Worm (Caenorhabditis elegans) whole organism, early embryonic: ENCODE data around the gene C16D9.3.

Experiments used
- B0310.2 ChIP-seq: sonication (generic microtip); optimal IDR thresholded peaks from 2 replicates; lab custom pipeline; 2016; ENCODE audit warnings: mild to moderate bottlenecking, missing genetic modification characterization, missing compliant biosample characterization
- F13C5.2 ChIP-seq: sonication (generic microtip); optimal IDR thresholded peaks from 2 replicates; lab custom pipeline; 2017; ENCODE audit warnings: mild to moderate bottlenecking, missing genetic modification characterization, inconsistent platforms, missing compliant biosample characterization
- aly-1 ChIP-seq: sonication (generic microtip); optimal IDR thresholded peaks from 2 replicates; lab custom pipeline; 2016; ENCODE audit warnings: missing genetic modification characterization, missing compliant biosample characterization
- ama-1 ChIP-seq: fragments of 150-350 bp; optimal IDR thresholded peaks from 2 replicates; lab custom pipeline; 2014
- ceh-13 ChIP-seq: fragments of 200-800 bp; sonication (Bioruptor generic); optimal IDR thresholded peaks from 2 replicates; lab custom pipeline; 2018; ENCODE audit warnings: mild to moderate bottlenecking, missing genetic modification characterization, missing compliant biosample characterization
- ceh-36 ChIP-seq: sonication (generic microtip); optimal IDR thresholded peaks from 2 replicates; lab custom pipeline; 2016; ENCODE audit warnings: missing genetic modification characterization, inconsistent platforms, missing compliant biosample characterization
- ets-7 ChIP-seq: sonication (generic microtip); optimal IDR thresholded peaks from 2 replicates; lab custom pipeline; 2016; ENCODE audit warnings: missing genotype, missing genetic modification characterization, missing compliant biosample characterization
- flt-1 ChIP-seq: fragments of 200-800 bp; sonication (Bioruptor generic); IDR thresholded peaks from 2 replicates; pipeline ENCODE4 v1.3.6; 2022; ENCODE audit warnings: missing genetic modification characterization, missing compliant biosample characterization
- hmbx-1 ChIP-seq: sonication (generic microtip); optimal IDR thresholded peaks from 2 replicates; lab custom pipeline; 2016; ENCODE audit warnings: mild to moderate bottlenecking, missing genetic modification characterization, missing compliant biosample characterization
- hmg-4 ChIP-seq: fragments of 200-800 bp; sonication (Bioruptor generic); optimal IDR thresholded peaks from 2 replicates; lab custom pipeline; 2018; ENCODE audit warnings: mild to moderate bottlenecking, missing genetic modification characterization, missing compliant biosample characterization
- hnd-1 ChIP-seq: sonication (generic microtip); optimal IDR thresholded peaks from 2 replicates; lab custom pipeline; 2016; ENCODE audit warnings: missing genetic modification characterization, missing compliant biosample characterization
- pes-1 ChIP-seq: fragments of 200-800 bp; sonication (Bioruptor generic); IDR thresholded peaks from 2 replicates; pipeline ENCODE4 v1.3.6; 2022; ENCODE audit warnings: missing genetic modification reagents, missing genetic modification characterization, missing compliant biosample characterization
- scrt-1 ChIP-seq: fragments of 200-800 bp; sonication (Bioruptor generic); IDR thresholded peaks from 2 replicates; pipeline ENCODE4 v1.3.6; 2022; ENCODE audit warnings: missing genetic modification characterization, missing compliant biosample characterization
- sea-1 ChIP-seq: fragments of 200-800 bp; sonication (Bioruptor generic); conservative IDR thresholded peaks from 2 replicates; pipeline ENCODE4 v1.3.6; 2022; ENCODE audit warnings: missing genetic modification characterization, missing compliant biosample characterization
- tbx-11 ChIP-seq: fragments of 200-800 bp; sonication (Bioruptor generic); IDR thresholded peaks from 2 replicates; pipeline ENCODE4 v1.3.6; 2022; ENCODE audit warnings: missing genetic modification characterization, missing compliant biosample characterization
- tbx-37 ChIP-seq: fragments of 200-800 bp; sonication (Bioruptor generic); conservative IDR thresholded peaks from 2 replicates; pipeline ENCODE4 v1.3.6; 2022; ENCODE audit warnings: missing genetic modification reagents, missing genetic modification characterization, missing compliant biosample characterization
- tra-4 ChIP-seq: sonication (generic microtip); optimal IDR thresholded peaks from 2 replicates; lab custom pipeline; 2017; ENCODE audit warnings: missing genetic modification characterization, missing compliant biosample characterization

The C16D9.3 gene

ce11 chrV:8210527-8210926 is 29.3 kb downstream of the C16D9.3 start:
- TF ChIP-seq F13C5.2: no peak
- TF ChIP-seq hmg-4 (GFP tag; lab: Kevin White, UChicago): no peak
- no peak for TF ChIP-seq flt-1 (GFP tag; lab: Robert Waterston, UW)
- no peak for TF ChIP-seq sea-1 (GFP tag; lab: Robert Waterston, UW)

- TF ChIP-seq tra-4 (tag; lab: Kevin White, UChicago) (no peak), B0310.2 (tag; lab: Kevin White, UChicago) (no peak), hnd-1 (no peak), flt-1 (GFP tag; lab: Robert Waterston, UW) (no peak), sea-1 (GFP tag; lab: Robert Waterston, UW) (no peak), F13C5.2 (no peak), scrt-1 (no peak), tbx-37 (GFP tag; lab: Robert Waterston, UW) (no peak)
Observed at ce11 chrV:8206931-8207330, 32.9 kb downstream of the C16D9.3 start, which contains the start of gene timp-1. Gene timp-1, plus strand, starts transcription at chrV:8207235.

ce11 chrV:8203085-8203643 is 36.7 kb downstream of the C16D9.3 start, which contains the start of gene cest-17:
Gene cest-17, plus strand, starts transcription at chrV:8203332.
- no peak for TF ChIP-seq pes-1 (GFP tag; lab: Robert Waterston, UW)

DNA sequence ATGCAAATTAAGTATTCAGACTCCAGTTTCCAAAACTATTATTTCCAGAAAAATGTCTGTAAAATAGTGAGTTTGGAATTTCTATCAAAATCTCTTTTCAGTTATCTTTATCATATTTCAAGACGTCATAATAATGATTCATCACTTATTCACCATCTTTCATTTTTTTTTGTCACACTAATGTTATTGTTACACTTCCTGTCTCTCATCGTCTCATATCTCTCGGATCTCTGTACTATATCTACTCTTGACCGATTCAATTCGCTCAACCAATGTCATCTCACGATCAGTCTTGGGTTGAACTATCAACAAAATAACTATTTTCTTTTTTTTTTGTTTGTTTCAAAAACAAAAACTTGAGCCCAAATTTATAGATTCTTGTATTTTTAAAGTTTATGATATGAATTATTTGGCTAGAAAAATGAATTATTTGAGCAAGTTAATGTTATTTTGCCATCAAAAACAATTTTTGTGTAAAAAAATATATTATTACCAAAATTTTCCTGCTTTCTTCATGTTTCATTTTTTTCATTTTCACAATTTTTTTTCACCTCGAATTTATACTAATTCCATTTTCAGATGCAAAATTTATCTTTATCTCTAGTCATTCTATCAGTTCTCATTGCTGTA is 38.5 kb downstream of the C16D9.3 start, which contains the start of gene cri-2:
cri-2 (plus strand) TSS at position 580 of the 630 bp plus-strand sequence.
- no peak for TF ChIP-seq ceh-13 (GFP tag; lab: Kevin White, UChicago)
- TF ChIP-seq hnd-1: no peak
- TF ChIP-seq tra-4 (tag; lab: Kevin White, UChicago): no peak
- no peak for TF ChIP-seq tbx-37 (GFP tag; lab: Robert Waterston, UW)
- TF ChIP-seq sea-1 (GFP tag; lab: Robert Waterston, UW): no peak
- no peak for TF ChIP-seq ceh-36 (tag; lab: Kevin White, UChicago)
- TF ChIP-seq scrt-1: no peak
- TF ChIP-seq flt-1 (GFP tag; lab: Robert Waterston, UW): no peak
- TF ChIP-seq hmbx-1 (tag; lab: Kevin White, UChicago): no peak
- no peak for TF ChIP-seq ets-7
- no peak for TF ChIP-seq hmg-4 (GFP tag; lab: Kevin White, UChicago)
- TF ChIP-seq aly-1 (tag; lab: Kevin White, UChicago): no peak
- TF ChIP-seq ama-1 (lab: Kevin White, UChicago): no peak
- no peak for TF ChIP-seq pes-1 (GFP tag; lab: Robert Waterston, UW)
- TF ChIP-seq tbx-11 (GFP tag; lab: Robert Waterston, UW): no peak

DNA sequence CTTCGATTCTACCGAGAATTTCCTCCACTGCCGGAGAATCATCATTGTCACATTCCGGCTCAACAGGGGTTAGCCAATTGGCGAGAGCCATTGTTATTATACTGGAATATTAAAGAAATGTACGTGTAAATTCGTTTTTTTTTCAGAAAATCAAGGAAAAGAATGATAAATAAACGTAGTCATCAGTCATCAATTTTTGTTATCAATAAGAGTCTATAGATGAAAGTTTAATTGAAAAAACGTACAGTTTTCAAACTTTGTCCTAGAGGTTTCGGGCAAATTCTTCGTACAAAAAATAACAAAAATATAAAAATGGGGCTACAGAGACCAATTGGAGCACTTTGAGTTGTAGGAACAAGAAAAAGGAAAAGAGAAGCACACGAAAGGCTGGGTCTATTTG is 40.8 kb downstream of the C16D9.3 start, which contains the start of gene F20D6.11:
F20D6.11 (minus strand) TSS at position 101 of the 400 bp plus-strand sequence.
- TF ChIP-seq tra-4 (tag; lab: Kevin White, UChicago) (no peak), ets-7 (no peak), F13C5.2 (no peak), tbx-11 (GFP tag; lab: Robert Waterston, UW) (no peak), hmbx-1 (tag; lab: Kevin White, UChicago) (no peak), sea-1 (GFP tag; lab: Robert Waterston, UW) (no peak), hmg-4 (GFP tag; lab: Kevin White, UChicago) (no peak), pes-1 (GFP tag; lab: Robert Waterston, UW) (no peak), hnd-1 (no peak), flt-1 (GFP tag; lab: Robert Waterston, UW) (no peak), ceh-36 (tag; lab: Kevin White, UChicago) (no peak)

DNA sequence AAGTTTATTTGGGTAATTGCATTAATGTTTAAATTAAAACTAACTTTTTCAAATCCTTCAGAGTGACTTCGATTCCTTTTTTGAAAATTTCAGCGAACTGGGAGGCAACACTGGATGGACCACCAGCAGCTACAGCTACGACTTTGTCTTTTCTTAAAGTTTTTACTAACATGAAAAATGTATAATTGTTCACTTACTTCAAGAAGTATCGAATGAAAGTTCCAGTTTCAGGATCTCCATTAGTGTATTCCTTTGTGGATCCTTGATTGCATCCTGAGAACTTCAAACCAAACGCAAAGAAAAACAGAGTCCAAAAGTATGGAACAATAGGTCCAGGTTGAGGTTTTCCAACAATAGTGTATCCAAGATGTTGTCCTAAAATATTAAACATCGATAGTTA is 42.8 kb downstream of the C16D9.3 start:
- TF ChIP-seq scrt-1 (no peak), B0310.2 (tag; lab: Kevin White, UChicago) (no peak), sea-1 (GFP tag; lab: Robert Waterston, UW) (no peak), hmg-4 (GFP tag; lab: Kevin White, UChicago) (no peak), tra-4 (tag; lab: Kevin White, UChicago) (no peak), aly-1 (tag; lab: Kevin White, UChicago) (no peak), ets-7 (no peak), F13C5.2 (no peak), ceh-13 (GFP tag; lab: Kevin White, UChicago) (no peak), hnd-1 (no peak), pes-1 (GFP tag; lab: Robert Waterston, UW) (no peak), ceh-36 (tag; lab: Kevin White, UChicago) (no peak), tbx-37 (GFP tag; lab: Robert Waterston, UW) (no peak), flt-1 (GFP tag; lab: Robert Waterston, UW) (no peak), hmbx-1 (tag; lab: Kevin White, UChicago) (no peak), ama-1 (lab: Kevin White, UChicago) (no peak), tbx-11 (GFP tag; lab: Robert Waterston, UW) (no peak)

- TF ChIP-seq aly-1 (tag; lab: Kevin White, UChicago): no peak
- TF ChIP-seq hnd-1: no peak
- no peak for TF ChIP-seq hmbx-1 (tag; lab: Kevin White, UChicago)
- TF ChIP-seq F13C5.2: no peak
- no peak for TF ChIP-seq scrt-1
- TF ChIP-seq tbx-11 (GFP tag; lab: Robert Waterston, UW): no peak
- TF ChIP-seq ama-1 (lab: Kevin White, UChicago): no peak
- no peak for TF ChIP-seq B0310.2 (tag; lab: Kevin White, UChicago)
- TF ChIP-seq sea-1 (GFP tag; lab: Robert Waterston, UW): no peak
- TF ChIP-seq ets-7: no peak
Observed at ce11 chrV:8195889-8196418, 43.9 kb downstream of the C16D9.3 start, which contains the start of gene F20D6.10. Gene F20D6.10, minus strand, starts transcription at chrV:8195939.
